Fruit fly (Drosophila melanogaster): ENCODE data around the gene Esp.
A peak's percentile ranks its signal among the peaks of the same experiment; 100 is the strongest.

Gene Esp

DNA sequence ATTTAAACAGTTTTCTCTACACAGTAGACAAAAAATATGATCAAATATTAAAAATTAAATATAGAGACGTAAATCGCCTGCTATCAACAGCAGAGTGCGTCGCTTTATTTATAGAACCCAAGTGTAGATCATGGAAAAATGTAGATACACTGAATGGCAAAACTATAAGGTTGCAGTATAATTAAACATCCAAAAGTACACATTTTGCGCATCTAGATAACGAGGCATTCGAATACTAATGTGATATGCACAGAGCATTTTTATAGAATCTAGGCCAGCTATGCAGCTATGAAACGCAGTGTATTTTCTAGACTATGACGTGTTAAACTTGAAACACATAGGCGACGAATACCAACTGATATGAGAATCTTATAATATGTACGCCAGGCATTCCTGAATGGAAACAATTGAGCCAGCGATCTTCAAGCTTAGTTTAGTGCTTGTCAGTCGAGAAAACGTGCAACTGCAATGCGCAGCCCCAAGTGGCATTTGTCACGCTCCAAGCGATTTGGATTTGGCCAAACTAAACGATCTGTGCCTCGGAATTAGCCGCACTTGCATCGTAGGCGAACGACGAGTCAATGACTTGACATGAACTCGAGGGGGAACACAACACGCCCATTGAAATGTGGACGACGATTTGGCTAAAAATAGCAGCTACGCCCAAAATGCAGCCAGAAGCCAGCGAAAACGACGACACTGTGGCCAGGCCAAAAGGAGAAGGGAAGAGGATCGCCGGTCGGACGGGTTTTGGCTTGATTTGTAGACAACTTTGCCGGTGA is 30.7 kb upstream of the Esp start (continued):
- TF ChIP-seq vvl (GFP tag; IDR thresholded peaks at IDR 0.05) (peak; percentile 95), ranshi (GFP tag; IDR thresholded peaks at IDR 0.05) (peak; percentile 90), Sin3A (optimal IDR thresholded peaks at IDR 0.05) (no peak), CG14667 (GFP tag; IDR thresholded peaks at IDR 0.05) (peak; percentile 79; the same call in 1 of the 2 replicates), Doc2 (GFP tag; IDR thresholded peaks at IDR 0.05) (peak; percentile 77), Hr39 (optimal IDR thresholded peaks at IDR 0.05) (no peak), CG17186 (GFP tag; optimal IDR thresholded peaks at IDR 0.05) (peak; percentile 33), slp2 (GFP tag; optimal IDR thresholded peaks at IDR 0.05) (peak; percentile 78), Lhr (GFP tag; optimal IDR thresholded peaks at IDR 0.05) (peak; percentile 41), tx (GFP tag; optimal IDR thresholded peaks at IDR 0.05) (peak; percentile 88), CG17912 (GFP tag; optimal IDR thresholded peaks at IDR 0.05) (peak; percentile 49), Oli (tag; optimal IDR thresholded peaks at IDR 0.05) (peak; percentile 89), BEAF-32 (GFP tag; optimal IDR thresholded peaks at IDR 0.05) (no peak), sens-2 (GFP tag; IDR thresholded peaks at IDR 0.05) (peak; percentile 71; the same call in 1 of the 2 replicates), usp (GFP tag; optimal IDR thresholded peaks at IDR 0.05) (no peak), CG1024 (GFP tag; IDR thresholded peaks at IDR 0.05) (peak; percentile 72), dmrt11E (tag; optimal IDR thresholded peaks at IDR 0.05) (peak; percentile 40), CG18011 (GFP tag; optimal IDR thresholded peaks at IDR 0.05) (peak; percentile 67), kah (GFP tag; optimal IDR thresholded peaks at IDR 0.05) (peak; percentile 70), Bdp1 (GFP tag; optimal IDR thresholded peaks at IDR 0.05) (peak; percentile 70), CG16815 (GFP tag; optimal IDR thresholded peaks at IDR 0.05) (peak; percentile 60), CG6689 (GFP tag; IDR thresholded peaks at IDR 0.05) (peak; percentile 88), CG17802 (tag; optimal IDR thresholded peaks at IDR 0.05) (peak; percentile 67), nerfin-2 (GFP tag; IDR thresholded peaks at IDR 0.05; ENCODE audit: partially characterized antibody) (no peak), CG6272 (GFP tag; IDR thresholded peaks at IDR 0.05) (peak; percentile 81), lmd (GFP tag; IDR thresholded peaks at IDR 0.05) (peak; percentile 92), NC2α (GFP tag; optimal IDR thresholded peaks at IDR 0.05) (peak; percentile 25), abd-A (tag; optimal IDR thresholded peaks at IDR 0.05) (no peak), Atf-2 (GFP tag; optimal IDR thresholded peaks at IDR 0.05) (peak; percentile 63), CG17829 (tag; optimal IDR thresholded peaks at IDR 0.05) (peak; percentile 74), CG12391 (tag; optimal IDR thresholded peaks at IDR 0.05) (peak; percentile 85), CG11093 (GFP tag; IDR thresholded peaks at IDR 0.05) (peak; percentile 80), HLH3B (GFP tag; IDR thresholded peaks at IDR 0.05) (peak; percentile 89), her (GFP tag; optimal IDR thresholded peaks at IDR 0.05) (peak; percentile 79), slbo (GFP tag; IDR thresholded peaks at IDR 0.05) (peak; percentile 94), Fer2 (tag; optimal IDR thresholded peaks at IDR 0.05) (peak; percentile 83), MBD-R2 (GFP tag; IDR thresholded peaks at IDR 0.05) (peak; percentile 68; the same call in 1 of the 2 replicates), Elba2 (GFP tag; optimal IDR thresholded peaks at IDR 0.05) (no peak), CG6765 (GFP tag; optimal IDR thresholded peaks at IDR 0.05) (peak; percentile 77), Xbp1 (GFP tag; optimal IDR thresholded peaks at IDR 0.05) (peak; percentile 91), CG1647 (GFP tag; optimal IDR thresholded peaks at IDR 0.05) (peak; percentile 89), Ssrp (tag; optimal IDR thresholded peaks at IDR 0.05) (peak; percentile 79), CG31441 (GFP tag; IDR thresholded peaks at IDR 0.05) (peak; percentile 83), toy (GFP tag; IDR thresholded peaks at IDR 0.05) (peak; percentile 67; the same call in 1 of the 2 replicates), unc-4 (GFP tag; IDR thresholded peaks at IDR 0.05; ENCODE audit: partially characterized antibody) (no peak), CG8944 (GFP tag; optimal IDR thresholded peaks at IDR 0.05) (peak; percentile 78), zfh1 (GFP tag; IDR thresholded peaks at IDR 0.05) (peak; percentile 87), CG34422 (GFP tag; IDR thresholded peaks at IDR 0.05) (peak; percentile 91), CG31365 (tag; optimal IDR thresholded peaks at IDR 0.05) (peak; percentile 74), tll (GFP tag; optimal IDR thresholded peaks at IDR 0.05) (no peak)
